Worm (Caenorhabditis elegans): ENCODE measurements around the gene C52B9.10.

DNA sequence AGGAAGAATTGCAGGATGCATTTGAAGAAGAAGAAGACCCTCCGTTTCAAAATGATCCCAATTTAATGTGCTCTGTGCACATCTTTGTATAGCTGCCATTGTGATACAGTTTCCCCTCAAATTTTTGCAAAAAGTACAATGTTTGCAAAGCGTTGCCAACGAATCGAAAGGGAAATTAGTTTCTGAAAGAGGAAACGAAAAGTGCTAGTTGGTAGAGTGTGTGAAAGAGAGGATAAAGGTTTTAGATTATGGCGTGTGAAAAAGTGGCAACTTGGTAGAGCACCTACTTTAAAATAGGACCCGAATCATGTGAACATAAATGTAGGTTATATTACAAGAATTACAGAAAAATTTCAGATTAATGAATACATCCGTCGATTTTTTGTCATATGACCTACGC, 38.0 kb downstream of the C52B9.10 start, which contains the start of gene C52B9.8:
- TF ChIP-seq dve-1 (tag; optimal IDR thresholded peaks at IDR 0.05) (no peak), nfya-1 (tag; optimal IDR thresholded peaks at IDR 0.05) (no peak), ahr-1 (tag; optimal IDR thresholded peaks at IDR 0.05) (no peak), odd-2 (tag; optimal IDR thresholded peaks at IDR 0.05) (no peak), sox-4 (tag; optimal IDR thresholded peaks at IDR 0.05) (no peak), ceh-9 (tag; optimal IDR thresholded peaks at IDR 0.05) (no peak)
